Worm (Caenorhabditis elegans) whole organism, midembryonic: ENCODE measurements around the gene K10D2.5.

ENCODE experiments used
- T22C8.4 ChIP-seq: fragments of 200-800 bp; sonication (Bioruptor generic); IDR thresholded peaks from 2 replicates; pipeline ENCODE4 v1.3.6; 2022; ENCODE audit warnings: missing genetic modification characterization, missing compliant biosample characterization
- cog-1 ChIP-seq: sonication (generic microtip); optimal IDR thresholded peaks from 2 replicates; lab custom pipeline; 2016; ENCODE audit warnings: missing genetic modification characterization, missing compliant biosample characterization
- flt-1 ChIP-seq: fragments of 200-800 bp; sonication (Bioruptor generic); IDR thresholded peaks from 2 replicates; pipeline ENCODE4 v1.3.6; 2022; ENCODE audit warnings: missing genetic modification characterization, missing compliant biosample characterization
- klf-2 ChIP-seq: fragments of 200-800 bp; sonication (Bioruptor generic); conservative IDR thresholded peaks from 2 replicates; pipeline ENCODE4 v1.3.6; 2022; ENCODE audit warnings: missing genetic modification reagents, missing genetic modification characterization, missing compliant biosample characterization
- med-1 ChIP-seq: sonication (generic microtip); optimal IDR thresholded peaks from 2 replicates; lab custom pipeline; 2017; ENCODE audit warnings: missing genetic modification characterization, mild to moderate bottlenecking, missing compliant biosample characterization, antibody characterized with exemption, missing genetic modification reagents; ENCODE audit not compliant: insufficient read depth
- ref-1 ChIP-seq: fragments of 200-800 bp; sonication (Bioruptor generic); conservative IDR thresholded peaks from 2 replicates; pipeline ENCODE4 v1.3.6; 2022; ENCODE audit warnings: missing genetic modification reagents, missing genetic modification characterization, missing compliant biosample characterization
- tab-1 ChIP-seq: fragments of 200-800 bp; sonication (Bioruptor generic); IDR thresholded peaks from 2 replicates; pipeline ENCODE4 v1.3.6; 2022; ENCODE audit warnings: missing genetic modification characterization, missing compliant biosample characterization
- ztf-23 ChIP-seq: fragments of 200-800 bp; sonication (Bioruptor generic); IDR thresholded peaks from 2 replicates; pipeline ENCODE4 v1.3.6; 2022; ENCODE audit warnings: missing genetic modification reagents, missing genetic modification characterization, missing compliant biosample characterization
- ztf-29 ChIP-seq: fragments of 200-800 bp; sonication (Bioruptor generic); IDR thresholded peaks from 2 replicates; pipeline ENCODE4 v1.3.6; 2022; ENCODE audit warnings: missing genetic modification reagents, missing genetic modification characterization, missing compliant biosample characterization

Gene K10D2.5

ce11 chrIII:5172470-5172869 is at the start of gene K10D2.5:
K10D2.5 (plus strand) TSS chrIII:5172720.
- peak; percentile 54 for TF ChIP-seq ref-1 (GFP tag; lab: Robert Waterston, UW)
- peak; percentile 76 for TF ChIP-seq ztf-29 (GFP tag; lab: Robert Waterston, UW)
- TF ChIP-seq cog-1 (tag; lab: Kevin White, UChicago): peak; percentile 68
- TF ChIP-seq T22C8.4 (GFP tag; lab: Robert Waterston, UW): peak; percentile 68; the same call in 1 of the 2 replicates
- TF ChIP-seq ztf-23 (GFP tag; lab: Robert Waterston, UW): peak; percentile 91
- TF ChIP-seq med-1 (GFP tag; lab: Kevin White, UChicago): no peak
- TF ChIP-seq tab-1 (GFP tag; lab: Robert Waterston, UW): peak; percentile 74; the same call in 1 of the 2 replicates
- peak; percentile 86 for TF ChIP-seq klf-2 (GFP tag; lab: Robert Waterston, UW)
- TF ChIP-seq flt-1 (GFP tag; lab: Robert Waterston, UW): peak; percentile 93

ce11 chrIII:5124385-5124784 is 48.1 kb upstream of the K10D2.5 start:
- TF ChIP-seq med-1 (GFP tag; lab: Kevin White, UChicago) (no peak), cog-1 (tag; lab: Kevin White, UChicago) (no peak), ztf-23 (GFP tag; lab: Robert Waterston, UW) (no peak), T22C8.4 (GFP tag; lab: Robert Waterston, UW) (no peak), ref-1 (GFP tag; lab: Robert Waterston, UW) (no peak)

ce11 chrIII:5125759-5126158 is 46.8 kb upstream of the K10D2.5 start:
- no peak for TF ChIP-seq cog-1 (tag; lab: Kevin White, UChicago)
- TF ChIP-seq ztf-29 (GFP tag; lab: Robert Waterston, UW): no peak
- TF ChIP-seq T22C8.4 (GFP tag; lab: Robert Waterston, UW): no peak
- TF ChIP-seq klf-2 (GFP tag; lab: Robert Waterston, UW): no peak
- TF ChIP-seq tab-1 (GFP tag; lab: Robert Waterston, UW): no peak
- TF ChIP-seq med-1 (GFP tag; lab: Kevin White, UChicago): no peak
- no peak for TF ChIP-seq ztf-23 (GFP tag; lab: Robert Waterston, UW)
- TF ChIP-seq ref-1 (GFP tag; lab: Robert Waterston, UW): no peak

ce11 chrIII:5126988-5127387 is 45.5 kb upstream of the K10D2.5 start:
- TF ChIP-seq cog-1 (tag; lab: Kevin White, UChicago) (no peak), flt-1 (GFP tag; lab: Robert Waterston, UW) (no peak), ztf-23 (GFP tag; lab: Robert Waterston, UW) (no peak), ref-1 (GFP tag; lab: Robert Waterston, UW) (no peak), T22C8.4 (GFP tag; lab: Robert Waterston, UW) (no peak), ztf-29 (GFP tag; lab: Robert Waterston, UW) (no peak), klf-2 (GFP tag; lab: Robert Waterston, UW) (no peak), med-1 (GFP tag; lab: Kevin White, UChicago) (no peak), tab-1 (GFP tag; lab: Robert Waterston, UW) (no peak)

ce11 chrIII:5129261-5129660 is 43.3 kb upstream of the K10D2.5 start:
- TF ChIP-seq ztf-23 (GFP tag; lab: Robert Waterston, UW): no peak
- TF ChIP-seq flt-1 (GFP tag; lab: Robert Waterston, UW): no peak
- TF ChIP-seq ztf-29 (GFP tag; lab: Robert Waterston, UW): no peak
- TF ChIP-seq ref-1 (GFP tag; lab: Robert Waterston, UW): no peak
- TF ChIP-seq med-1 (GFP tag; lab: Kevin White, UChicago): no peak
- TF ChIP-seq klf-2 (GFP tag; lab: Robert Waterston, UW): no peak
- TF ChIP-seq tab-1 (GFP tag; lab: Robert Waterston, UW): no peak
- TF ChIP-seq T22C8.4 (GFP tag; lab: Robert Waterston, UW): no peak
- TF ChIP-seq cog-1 (tag; lab: Kevin White, UChicago): no peak

- no peak for TF ChIP-seq med-1 (GFP tag; lab: Kevin White, UChicago)
- no peak for TF ChIP-seq ztf-23 (GFP tag; lab: Robert Waterston, UW)
- no peak for TF ChIP-seq cog-1 (tag; lab: Kevin White, UChicago)
- TF ChIP-seq ztf-29 (GFP tag; lab: Robert Waterston, UW): no peak
- no peak for TF ChIP-seq flt-1 (GFP tag; lab: Robert Waterston, UW)
- TF ChIP-seq klf-2 (GFP tag; lab: Robert Waterston, UW): no peak
- TF ChIP-seq tab-1 (GFP tag; lab: Robert Waterston, UW): no peak
- TF ChIP-seq T22C8.4 (GFP tag; lab: Robert Waterston, UW): no peak
- no peak for TF ChIP-seq ref-1 (GFP tag; lab: Robert Waterston, UW)
Observed at ce11 chrIII:5130654-5131053, 41.9 kb upstream of the K10D2.5 start.

- no peak for TF ChIP-seq flt-1 (GFP tag; lab: Robert Waterston, UW)
Observed at ce11 chrIII:5134506-5134905, 38.0 kb upstream of the K10D2.5 start.

- TF ChIP-seq med-1 (GFP tag; lab: Kevin White, UChicago) (no peak), T22C8.4 (GFP tag; lab: Robert Waterston, UW) (no peak), klf-2 (GFP tag; lab: Robert Waterston, UW) (no peak), tab-1 (GFP tag; lab: Robert Waterston, UW) (no peak), ztf-29 (GFP tag; lab: Robert Waterston, UW) (no peak)
Observed at ce11 chrIII:5136033-5136597, 36.4 kb upstream of the K10D2.5 start, which contains the start of gene tbx-2. tbx-2 (minus strand) TSS chrIII:5136296.

ce11 chrIII:5137099-5137498 is 35.4 kb upstream of the K10D2.5 start:
- TF ChIP-seq cog-1 (tag; lab: Kevin White, UChicago) (no peak), tab-1 (GFP tag; lab: Robert Waterston, UW) (no peak), ztf-23 (GFP tag; lab: Robert Waterston, UW) (no peak), klf-2 (GFP tag; lab: Robert Waterston, UW) (no peak), ztf-29 (GFP tag; lab: Robert Waterston, UW) (no peak), ref-1 (GFP tag; lab: Robert Waterston, UW) (no peak)
